Worm (Caenorhabditis elegans): Measurements from ENCODE around the gene F09C6.3.

DNA sequence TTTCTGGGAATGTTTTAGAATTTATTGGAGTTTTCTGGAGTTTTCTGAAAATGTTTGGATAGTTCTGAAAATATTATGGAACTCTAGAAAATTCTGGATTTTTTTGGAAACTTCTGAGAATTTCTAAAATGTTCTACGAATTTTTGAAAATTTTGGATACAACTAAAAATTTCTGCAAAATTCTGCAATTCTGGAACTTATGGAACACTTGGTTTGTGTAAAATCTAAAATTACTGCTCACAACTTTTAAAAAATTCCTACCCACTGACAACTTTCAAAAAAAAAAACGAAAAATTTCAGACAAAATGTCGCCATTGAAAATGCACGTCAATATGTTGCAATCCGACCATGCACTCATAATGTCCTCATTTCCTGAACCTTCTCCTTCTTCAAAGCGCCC, 24.7 kb upstream of the F09C6.3 start, which contains the start of gene nhr-262:
- TF ChIP-seq nhr-23 (tag; optimal IDR thresholded peaks at IDR 0.05), result no peak
- no peak for TF ChIP-seq unc-39 (tag; optimal IDR thresholded peaks at IDR 0.05)
- TF ChIP-seq ama-1 (optimal IDR thresholded peaks at IDR 0.05), result no peak
- TF ChIP-seq nhr-237 (tag; optimal IDR thresholded peaks at IDR 0.05), result no peak
- no peak for TF ChIP-seq ceh-16 (tag; optimal IDR thresholded peaks at IDR 0.05)
- TF ChIP-seq ztf-11 (tag; optimal IDR thresholded peaks at IDR 0.05), result no peak
- TF ChIP-seq elt-3 (tag; optimal IDR thresholded peaks at IDR 0.05), result no peak
- no peak for TF ChIP-seq ceh-82 (tag; optimal IDR thresholded peaks at IDR 0.05)
- TF ChIP-seq lin-39 (tag; optimal IDR thresholded peaks at IDR 0.05), result no peak
- TF ChIP-seq nhr-11 (tag; optimal IDR thresholded peaks at IDR 0.05), result no peak
- no peak for TF ChIP-seq nfya-1 (tag; optimal IDR thresholded peaks at IDR 0.05; ENCODE audit: insufficient read depth)
- no peak for TF ChIP-seq mml-1 (tag; optimal IDR thresholded peaks at IDR 0.05)

Data from whole organism, L3 larva.